Fruit fly (Drosophila melanogaster): Measurements from ENCODE around the gene Cdc42.
A peak's percentile ranks its signal among the peaks of the same experiment; 100 is the strongest.

Cdc42 gene

DNA sequence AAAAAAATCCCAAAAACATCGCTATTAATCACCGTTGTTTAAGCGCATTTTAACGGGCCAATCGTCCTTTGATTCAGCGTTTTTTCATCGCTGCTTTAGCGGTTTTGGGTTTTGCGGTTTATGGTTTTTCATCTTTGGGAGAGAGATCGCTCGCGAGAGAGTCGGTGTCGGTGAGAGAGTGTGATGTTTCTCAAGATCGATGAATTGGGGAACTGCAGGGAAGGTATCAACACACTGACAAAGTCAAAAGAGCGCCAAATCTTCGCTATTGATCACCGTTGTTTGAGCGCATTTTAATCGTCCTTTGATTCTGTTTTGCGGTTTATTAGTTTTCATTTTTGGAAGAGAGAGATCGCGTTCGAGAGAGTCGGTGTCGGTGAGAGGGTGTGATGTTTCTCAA is 6.8 kb upstream of the Cdc42 start:
- TF ChIP-seq noc (tag; optimal IDR thresholded peaks at IDR 0.05): no peak

DNA sequence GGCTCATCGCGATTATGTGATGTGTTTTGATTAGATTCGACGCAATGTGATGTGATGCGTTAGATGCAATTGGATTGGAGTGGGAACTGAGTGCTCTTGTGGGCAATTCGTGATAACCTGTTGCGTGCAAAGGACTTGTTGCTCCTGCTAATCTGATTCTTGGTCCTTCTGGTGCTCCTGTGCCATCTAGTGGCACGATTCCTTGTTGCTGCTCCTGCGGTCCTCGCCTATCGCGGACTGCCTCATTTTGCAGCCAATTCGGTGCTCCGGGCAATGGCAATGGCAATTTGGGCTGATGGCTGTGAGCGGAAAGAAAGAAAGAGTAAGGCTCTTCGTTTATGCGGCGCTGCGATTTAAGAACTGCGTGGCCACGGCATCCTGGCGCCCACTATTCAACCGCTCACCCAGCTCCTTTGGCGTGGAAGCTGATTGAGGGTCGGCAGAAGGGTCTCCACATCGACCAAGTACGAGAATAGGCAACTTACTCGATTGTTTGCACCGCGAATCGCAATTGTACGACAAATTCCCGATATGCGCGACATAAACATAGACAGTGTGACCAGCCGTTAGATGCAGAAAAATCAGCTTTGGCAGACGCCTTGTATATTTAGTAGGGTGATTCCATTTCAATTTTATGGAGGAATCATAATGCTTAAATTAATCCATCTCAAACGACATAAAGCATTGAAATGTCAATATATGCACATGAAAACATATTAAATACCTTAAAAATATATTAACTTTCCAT is 3.8 kb upstream of the Cdc42 start, which contains the start of gene Mer:
Gene Mer, minus strand, starts transcription at position 550 of the 748 bp plus-strand sequence.
- TF ChIP-seq noc (tag; optimal IDR thresholded peaks at IDR 0.05): peak; percentile 77

DNA sequence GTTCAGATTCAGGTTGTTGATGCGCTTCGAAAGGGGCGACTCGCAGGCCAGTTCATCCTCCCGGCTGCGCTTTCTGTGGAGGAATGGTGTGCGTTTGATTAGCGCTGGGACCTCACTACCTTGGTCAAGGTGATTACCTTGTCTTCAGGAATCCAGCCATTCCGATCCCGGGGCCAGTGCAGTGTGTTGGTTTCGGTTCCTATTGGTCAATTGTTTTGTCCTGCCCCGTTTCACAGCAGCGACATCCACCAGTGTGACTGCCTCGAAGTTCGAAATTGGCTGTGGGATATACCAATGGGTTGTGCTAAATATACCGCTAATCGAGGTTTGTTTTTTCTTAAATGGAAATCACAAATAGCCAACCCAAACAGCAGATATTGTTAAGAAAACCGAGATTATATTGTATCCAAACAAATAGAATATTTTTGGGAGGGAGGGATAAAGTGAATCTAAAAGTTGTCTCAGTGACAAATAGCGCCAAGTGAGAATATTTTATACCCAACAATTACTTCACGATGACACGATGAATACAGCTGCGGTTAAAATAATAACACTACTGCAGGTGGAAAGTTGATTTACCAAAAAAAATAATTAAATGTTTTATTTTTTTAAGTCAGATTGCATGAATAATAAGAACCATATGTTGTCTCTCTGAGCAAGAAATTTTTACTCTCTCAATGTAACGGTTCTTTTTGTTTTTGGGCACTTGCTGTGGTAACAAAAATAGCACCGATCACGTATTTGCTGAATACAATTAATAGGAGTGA is 1.9 kb upstream of the Cdc42 start, which contains the start of gene CG14229:
Gene CG14229, minus strand, starts transcription at position 459 of the 767 bp plus-strand sequence.
- TF ChIP-seq noc (tag; optimal IDR thresholded peaks at IDR 0.05): no peak

DNA sequence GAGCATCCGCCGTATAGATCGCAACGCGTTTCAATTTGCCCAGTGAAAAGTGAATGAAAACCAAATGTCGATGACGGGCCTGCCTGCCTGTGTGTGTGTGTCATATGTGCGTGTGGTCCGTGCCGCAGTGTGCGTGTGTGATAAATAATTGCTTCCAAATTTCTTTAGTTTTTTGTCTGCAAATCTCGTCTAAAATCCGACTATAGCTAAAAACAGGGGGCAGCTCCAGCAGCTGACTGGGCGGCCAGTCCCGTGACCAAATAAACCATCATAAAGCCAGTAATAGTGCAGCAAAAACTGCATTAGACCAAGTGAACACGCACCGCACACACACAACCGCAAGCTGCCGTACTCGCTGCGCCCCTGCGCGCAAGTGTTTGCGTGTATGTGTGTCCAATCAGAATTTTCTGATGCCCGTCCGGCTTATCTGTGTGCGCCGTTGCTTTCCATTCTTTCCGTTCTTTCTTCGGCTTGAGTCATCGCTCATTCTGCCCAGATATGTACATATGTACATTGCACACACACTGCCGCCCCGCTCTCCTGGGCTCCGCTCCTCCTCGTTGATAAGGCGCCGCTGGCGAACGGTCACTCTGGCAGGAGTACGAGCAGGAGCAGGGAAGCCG is 475 bp downstream of the Cdc42 start:
- no peak for TF ChIP-seq noc (tag; optimal IDR thresholded peaks at IDR 0.05)

DNA sequence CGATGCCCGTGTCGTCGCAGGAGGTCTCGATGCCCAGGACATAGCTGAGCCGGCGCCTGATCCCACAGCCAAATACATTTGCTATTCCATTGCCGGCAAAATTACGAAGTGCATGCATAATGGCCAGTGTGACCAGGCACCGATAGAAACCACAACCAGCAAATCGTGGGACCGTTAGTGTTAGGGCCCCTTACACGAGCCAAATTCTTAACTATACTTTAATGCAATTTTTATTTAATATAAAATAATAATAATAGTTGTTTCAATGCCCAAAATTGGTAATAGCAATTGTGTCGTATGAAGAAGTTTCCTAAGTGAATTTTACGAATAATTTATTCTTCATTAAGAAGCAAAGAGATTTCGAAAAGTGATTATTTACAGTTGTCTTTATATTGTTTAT is 4.7 kb downstream of the Cdc42 start, which contains the start of gene Tcs4:
Gene Tcs4, minus strand, starts transcription at position 145 of the 400 bp plus-strand sequence.
- no peak for TF ChIP-seq noc (tag; optimal IDR thresholded peaks at IDR 0.05)

DNA sequence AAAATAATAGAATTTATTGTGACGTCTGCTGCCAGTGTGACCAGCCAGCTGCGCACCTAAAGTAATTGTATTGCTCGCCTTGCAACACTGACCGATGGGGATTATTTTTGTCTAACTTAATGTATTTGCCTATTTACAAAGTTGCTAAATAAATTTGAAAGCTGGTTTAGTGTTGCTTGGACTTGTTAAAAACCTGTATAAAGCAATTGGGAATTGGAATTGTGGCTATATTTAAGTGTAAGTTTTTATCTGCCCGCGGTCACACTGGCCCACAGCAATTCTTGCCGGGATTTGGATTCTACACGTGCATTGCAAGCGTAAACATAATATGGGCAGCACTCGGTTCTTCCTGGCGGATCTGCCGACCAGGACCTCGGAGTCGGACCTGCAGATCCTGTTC is 7.2 kb downstream of the Cdc42 start, which contains the start of the genes CG14230 and CG14232:
Gene CG14230, plus strand, starts transcription at position 94 of the 400 bp plus-strand sequence.
Gene CG14232, minus strand, starts transcription at position 177 of the 400 bp plus-strand sequence.
- peak; percentile 16 for TF ChIP-seq noc (tag; optimal IDR thresholded peaks at IDR 0.05)

DNA sequence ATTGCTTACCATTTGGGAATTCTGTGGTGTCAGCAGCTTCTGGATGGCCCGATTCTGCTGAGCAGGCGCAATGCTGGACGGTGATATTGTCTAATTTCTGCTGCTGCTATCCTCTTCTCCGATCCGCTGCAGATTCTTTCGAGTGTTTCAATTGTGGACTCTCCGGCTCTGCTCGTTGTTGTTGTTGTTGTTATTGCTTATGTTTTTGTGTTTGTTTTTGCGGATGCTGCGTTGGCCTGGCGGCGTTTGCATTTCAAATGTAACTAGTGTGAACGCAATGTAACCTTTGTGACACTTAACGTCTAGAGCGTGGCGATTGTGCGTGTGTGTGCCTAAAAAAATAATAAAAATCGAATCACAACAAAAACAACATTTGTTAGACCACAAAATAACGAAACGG is 15.0 kb downstream of the Cdc42 start:
- TF ChIP-seq noc (tag; optimal IDR thresholded peaks at IDR 0.05): no peak

DNA sequence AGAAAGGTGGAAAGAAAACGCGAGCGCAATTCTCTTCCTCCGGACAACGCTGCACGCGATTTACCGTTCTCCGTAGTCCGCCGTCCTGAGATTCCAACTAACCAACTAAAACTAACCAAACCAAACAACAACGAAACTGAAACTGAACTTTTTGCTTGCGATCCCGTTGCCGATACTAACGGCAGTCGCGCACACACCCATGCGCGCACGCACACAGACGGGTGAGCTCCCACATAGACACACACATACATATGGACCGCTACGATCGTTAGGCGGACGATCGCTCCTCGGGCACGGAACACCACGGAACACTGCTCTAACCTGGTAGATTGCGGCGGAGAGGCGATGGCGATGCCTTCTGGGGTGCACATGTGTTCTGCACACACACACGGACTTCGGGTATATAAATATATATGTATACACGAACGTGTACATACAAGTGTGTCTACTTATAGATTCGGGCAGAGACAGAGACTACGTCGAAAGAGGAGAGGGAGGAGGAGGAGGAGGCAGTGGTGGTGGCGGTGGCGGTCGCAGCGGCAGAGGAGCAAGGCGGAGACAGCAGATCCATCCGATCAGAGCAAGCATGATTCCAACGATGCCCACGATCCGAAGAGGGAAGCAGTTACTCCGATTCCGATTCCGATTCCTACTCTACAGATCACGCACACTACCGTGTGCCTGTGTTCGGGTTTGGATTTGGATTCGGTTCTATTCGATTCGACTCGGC is 16.2 kb downstream of the Cdc42 start, which contains the start of gene meso18E:
Gene meso18E, minus strand, starts transcription at position 148 of the 730 bp plus-strand sequence.
- TF ChIP-seq noc (tag; optimal IDR thresholded peaks at IDR 0.05): no peak

DNA sequence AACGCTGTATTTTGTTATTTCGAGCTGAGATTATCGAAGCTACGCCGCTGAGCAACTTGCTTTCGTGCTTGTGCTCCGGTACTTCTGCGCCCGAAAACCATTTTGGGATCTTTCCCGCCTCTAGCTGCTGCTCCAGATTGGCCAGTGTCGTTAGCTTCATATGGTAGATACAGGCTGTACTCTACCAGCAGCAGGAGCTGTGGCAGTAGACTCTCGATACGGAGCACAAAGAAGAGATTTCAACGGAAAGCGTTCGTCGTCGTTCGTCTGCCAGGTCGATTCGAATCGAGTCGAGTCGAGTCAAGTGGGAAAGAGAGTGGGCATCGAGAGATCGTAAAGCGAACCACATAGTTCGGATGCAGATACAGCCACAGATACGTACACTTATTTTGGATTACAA is 17.9 kb downstream of the Cdc42 start:
- no peak for TF ChIP-seq noc (tag; optimal IDR thresholded peaks at IDR 0.05)

DNA sequence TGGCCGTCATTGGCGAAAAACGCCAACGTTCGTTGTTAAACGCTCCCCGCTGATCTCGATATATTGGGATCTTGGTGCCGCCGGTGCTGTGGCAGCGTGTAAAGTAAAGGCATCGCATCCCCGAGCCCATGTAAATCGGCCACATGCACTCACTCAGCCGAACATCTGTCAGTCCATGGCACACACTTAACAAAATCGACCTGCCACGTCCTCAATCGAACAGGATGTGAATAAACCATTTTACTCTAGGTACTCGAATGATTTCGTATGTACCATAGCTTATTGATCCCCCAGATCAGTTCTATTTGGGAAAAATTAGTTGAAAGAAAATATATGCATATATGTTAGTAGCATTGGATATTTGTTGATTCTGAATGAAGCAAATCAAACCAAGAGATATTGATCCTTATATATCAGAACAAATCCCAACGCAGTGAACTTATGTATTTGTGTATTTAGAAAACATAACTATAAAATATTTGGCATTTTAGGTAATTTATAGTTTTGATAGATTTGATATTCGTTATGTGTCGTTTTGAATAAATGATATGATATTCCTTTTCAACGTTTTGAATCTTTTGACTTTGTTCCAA is 19.5 kb downstream of the Cdc42 start:
- TF ChIP-seq noc (tag; optimal IDR thresholded peaks at IDR 0.05): no peak

DNA sequence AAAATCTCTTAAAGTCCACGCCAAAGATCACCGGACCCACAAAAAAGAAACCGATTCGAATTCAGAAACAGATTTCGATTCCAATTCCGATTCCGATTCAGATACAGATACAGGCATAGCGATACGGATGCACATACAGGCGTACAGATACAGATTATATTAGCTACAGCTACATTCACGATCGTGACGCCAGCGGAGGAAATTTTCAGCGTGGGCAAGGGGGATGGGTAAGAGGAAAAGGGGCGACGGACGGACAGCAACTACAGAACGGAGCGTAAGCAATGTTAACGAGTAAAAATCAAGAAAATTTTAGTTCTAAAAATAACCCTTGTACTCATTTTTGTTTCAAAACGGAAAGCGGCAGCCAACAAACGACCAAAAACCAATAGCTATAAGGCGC is 20.1 kb downstream of the Cdc42 start:
- no peak for TF ChIP-seq noc (tag; optimal IDR thresholded peaks at IDR 0.05)

DNA sequence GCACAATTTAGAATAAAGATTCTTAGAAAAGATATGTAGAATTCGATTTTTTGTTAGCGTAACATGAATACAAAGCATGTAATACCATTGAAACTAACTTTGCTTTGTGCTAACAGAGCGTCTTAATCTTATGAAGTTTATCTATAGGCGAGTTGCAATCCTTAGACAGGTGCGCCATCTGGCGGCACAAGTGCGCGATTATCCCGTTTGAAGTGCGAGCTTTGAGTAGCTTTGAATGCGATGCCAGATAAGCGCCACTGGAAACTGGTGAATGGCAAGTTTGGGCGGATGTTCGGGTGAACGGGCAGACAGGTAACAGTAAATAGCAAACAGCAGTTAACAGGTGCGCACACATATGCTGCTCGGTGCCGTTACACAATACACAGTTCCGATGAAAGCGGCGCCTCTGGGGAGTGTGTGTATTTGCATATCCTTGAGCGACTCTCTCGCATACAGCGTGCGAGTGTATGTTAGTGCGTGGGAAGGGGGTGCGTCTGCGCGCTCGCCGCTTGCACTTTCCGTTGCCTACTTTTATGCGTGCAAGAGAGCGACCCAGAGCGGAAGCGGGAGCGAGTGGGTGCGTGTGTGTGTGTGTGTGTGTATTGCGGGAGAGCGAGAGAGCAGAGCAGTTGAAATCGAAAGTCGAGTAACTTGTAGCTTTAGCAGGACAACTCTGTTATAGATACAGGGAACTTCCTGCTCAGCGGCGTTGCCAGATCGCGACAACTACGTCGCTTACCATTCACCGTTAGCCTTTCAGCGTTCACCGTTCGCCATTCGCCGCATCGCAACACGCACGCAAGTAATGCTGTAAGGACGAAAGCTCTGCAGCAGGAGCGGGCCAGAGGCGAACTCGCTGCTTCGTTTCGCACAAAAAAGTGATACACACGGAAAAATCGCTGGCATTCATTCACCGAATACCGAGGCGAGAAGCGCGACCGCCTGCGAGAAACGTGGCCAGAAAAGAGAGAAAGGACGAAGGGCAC is 21.4 kb downstream of the Cdc42 start, which contains the start of gene CG12531:
Gene CG12531, plus strand, starts transcription at position 936 of the 986 bp plus-strand sequence.
- no peak for TF ChIP-seq noc (tag; optimal IDR thresholded peaks at IDR 0.05)

DNA sequence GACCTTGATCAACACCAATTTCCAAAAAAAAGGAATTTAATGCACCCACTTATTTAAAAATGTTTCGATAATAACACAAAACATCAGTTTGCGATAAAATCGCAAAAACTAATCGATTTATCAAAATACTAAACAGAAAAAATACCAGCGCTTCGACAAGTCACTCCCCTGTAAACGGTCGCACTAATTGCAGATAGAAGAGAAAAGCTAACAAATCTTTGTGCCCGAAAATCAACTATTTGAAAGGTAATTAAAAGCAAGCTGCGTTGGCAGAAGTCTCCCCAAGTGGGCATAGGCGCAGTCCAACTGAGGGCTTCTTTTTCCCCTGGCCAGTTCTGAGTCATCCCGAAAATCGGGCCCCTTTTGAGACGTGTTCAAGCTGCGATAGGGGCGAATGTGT is 34.0 kb downstream of the Cdc42 start, which contains the start of gene AP-1-2beta:
Gene AP-1-2beta, plus strand, starts transcription at position 161 of the 400 bp plus-strand sequence.
- no peak for TF ChIP-seq noc (tag; optimal IDR thresholded peaks at IDR 0.05)

DNA sequence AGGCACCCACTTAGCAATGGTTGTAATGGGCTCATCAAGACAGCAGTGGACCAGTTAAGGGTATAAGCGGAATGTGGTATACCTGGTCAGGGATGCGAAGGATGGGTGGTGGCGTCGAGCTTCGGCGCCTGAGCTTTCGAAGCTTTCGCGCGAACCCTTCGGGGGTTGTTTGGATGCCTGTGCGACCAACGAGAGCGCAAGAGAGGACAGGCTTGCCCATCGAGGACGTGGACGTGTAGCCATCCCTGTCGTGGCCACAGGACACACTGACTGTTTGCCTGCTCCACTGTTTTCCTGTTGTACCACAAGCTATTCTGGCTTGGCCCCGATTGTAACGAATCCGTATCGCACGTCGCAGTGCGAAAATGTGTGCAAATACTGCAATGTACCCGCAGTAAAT is 38.4 kb downstream of the Cdc42 start, which contains the start of gene CG14234:
Gene CG14234, plus strand, starts transcription at position 301 of the 400 bp plus-strand sequence.
- no peak for TF ChIP-seq noc (tag; optimal IDR thresholded peaks at IDR 0.05)

Data from whole organism, larva.